Worm (Caenorhabditis elegans): Measurements from ENCODE around the gene clec-21.

Gene clec-21

DNA sequence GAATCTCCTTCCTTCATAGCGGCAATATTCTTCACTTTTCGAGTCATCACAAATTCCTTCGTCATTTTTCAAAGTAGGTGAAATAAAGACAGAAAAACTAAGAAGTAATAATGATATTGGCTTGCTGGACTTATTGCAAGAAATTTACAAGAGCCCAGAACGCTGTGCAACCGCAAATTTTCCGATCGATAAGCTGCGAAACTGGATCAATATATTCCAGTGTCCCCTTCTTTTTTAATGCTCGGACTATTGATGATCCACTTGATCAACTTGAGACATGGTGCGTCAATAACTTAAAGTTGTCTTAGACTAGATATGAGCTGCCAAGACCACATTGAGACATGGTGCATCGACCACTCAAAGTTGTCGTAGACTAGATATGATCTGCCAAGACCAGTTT is 22.0 kb upstream of the clec-21 start, which contains the start of gene bath-33:
TSS of gene bath-33 (minus strand) at position 101 of the 400 bp plus-strand sequence.
- TF ChIP-seq elt-3 (tag; optimal IDR thresholded peaks at IDR 0.05), result no peak
- TF ChIP-seq tbx-8 (GFP tag; optimal IDR thresholded peaks at IDR 0.05), result no peak
- no peak for TF ChIP-seq ztf-11 (tag; optimal IDR thresholded peaks at IDR 0.05)
- no peak for TF ChIP-seq ham-2 (GFP tag; optimal IDR thresholded peaks at IDR 0.05)
- TF ChIP-seq lin-32 (GFP tag; optimal IDR thresholded peaks at IDR 0.05), result no peak
- TF ChIP-seq blmp-1 (tag; optimal IDR thresholded peaks at IDR 0.05), result no peak
- no peak for TF ChIP-seq cnd-1 (tag; optimal IDR thresholded peaks at IDR 0.05)
- no peak for TF ChIP-seq ces-1 (GFP tag; optimal IDR thresholded peaks at IDR 0.05)
- no peak for TF ChIP-seq sem-2 (GFP tag; optimal IDR thresholded peaks at IDR 0.05)
- TF ChIP-seq unc-39 (tag; optimal IDR thresholded peaks at IDR 0.05), result no peak

DNA sequence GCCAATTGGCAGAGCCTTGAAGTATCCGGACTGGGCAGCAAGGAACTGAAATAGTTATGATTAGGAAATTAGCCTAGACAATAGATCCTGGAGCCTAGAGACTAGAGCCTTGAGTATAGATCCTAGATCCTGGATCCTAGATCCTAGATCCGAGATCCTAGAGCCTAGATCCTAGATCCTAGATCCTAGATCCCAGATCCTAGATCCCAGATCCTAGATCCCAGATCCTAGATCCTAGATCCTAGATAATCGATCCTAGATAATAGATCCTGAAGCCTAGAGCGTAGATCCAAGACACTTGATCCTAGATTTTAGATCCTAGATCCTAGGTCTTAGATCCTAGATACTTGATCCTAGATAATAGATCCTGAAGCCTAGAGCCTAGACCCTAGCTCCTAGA is 21.0 kb upstream of the clec-21 start:
- peak; percentile 73 for TF ChIP-seq elt-1 (tag; optimal IDR thresholded peaks at IDR 0.05; ENCODE audit: borderline replicate concordance, insufficient read depth)
- no peak for TF ChIP-seq ceh-39 (tag; optimal IDR thresholded peaks at IDR 0.05)

ce11 chrII:1603049-1603448 is 19.0 kb upstream of the clec-21 start:
- TF ChIP-seq ceh-83 (GFP tag; optimal IDR thresholded peaks at IDR 0.05) (no peak), blmp-1 (tag; optimal IDR thresholded peaks at IDR 0.05) (no peak), sptf-1 (tag; optimal IDR thresholded peaks at IDR 0.05) (no peak), sem-2 (GFP tag; optimal IDR thresholded peaks at IDR 0.05) (no peak), nhr-2 (tag; optimal IDR thresholded peaks at IDR 0.05) (no peak), hlh-1 (tag; optimal IDR thresholded peaks at IDR 0.05) (no peak), mls-2 (tag; optimal IDR thresholded peaks at IDR 0.05) (no peak), elt-1 (tag; optimal IDR thresholded peaks at IDR 0.05; ENCODE audit: borderline replicate concordance, insufficient read depth) (no peak), lin-13 (tag; optimal IDR thresholded peaks at IDR 0.05) (no peak), nhr-12 (tag; optimal IDR thresholded peaks at IDR 0.05) (no peak), elt-3 (tag; optimal IDR thresholded peaks at IDR 0.05) (no peak), ztf-11 (tag; optimal IDR thresholded peaks at IDR 0.05) (no peak), ces-1 (GFP tag; optimal IDR thresholded peaks at IDR 0.05) (no peak), mab-5 (tag; optimal IDR thresholded peaks at IDR 0.05) (no peak)

DNA sequence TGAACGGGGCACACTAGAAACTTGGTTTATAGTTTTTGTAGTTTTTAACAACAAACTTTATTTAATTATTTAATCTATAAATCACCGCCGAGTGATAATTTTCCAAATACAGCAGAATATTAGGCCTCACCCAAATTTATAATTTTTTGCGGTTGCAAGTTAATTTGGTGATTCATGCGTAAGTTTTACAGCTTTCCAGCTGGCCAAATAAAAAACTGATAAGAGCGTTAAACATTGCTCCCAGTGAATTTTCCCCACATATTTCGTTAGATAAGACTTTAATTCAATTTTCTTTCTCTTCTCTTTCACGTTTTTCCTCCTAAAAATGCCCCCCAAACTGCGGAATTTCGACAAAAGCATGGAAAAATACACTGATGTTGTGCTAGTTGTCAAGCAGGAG is 17.5 kb upstream of the clec-21 start, which contains the start of gene bath-47:
TSS of gene bath-47 (plus strand) at position 305 of the 400 bp plus-strand sequence.
- TF ChIP-seq lin-32 (GFP tag; optimal IDR thresholded peaks at IDR 0.05), result no peak
- TF ChIP-seq flh-1 (GFP tag; optimal IDR thresholded peaks at IDR 0.05), result no peak
- TF ChIP-seq nhr-76 (tag; optimal IDR thresholded peaks at IDR 0.05), result no peak
- no peak for TF ChIP-seq snpc-4 (tag; optimal IDR thresholded peaks at IDR 0.05)
- no peak for TF ChIP-seq ham-2 (GFP tag; optimal IDR thresholded peaks at IDR 0.05)
- TF ChIP-seq mep-1 (tag; optimal IDR thresholded peaks at IDR 0.05), result no peak
- TF ChIP-seq blmp-1 (tag; optimal IDR thresholded peaks at IDR 0.05), result no peak
- TF ChIP-seq ces-1 (GFP tag; optimal IDR thresholded peaks at IDR 0.05), result no peak
- no peak for TF ChIP-seq sptf-1 (tag; optimal IDR thresholded peaks at IDR 0.05)
- no peak for TF ChIP-seq nhr-237 (tag; optimal IDR thresholded peaks at IDR 0.05)

DNA sequence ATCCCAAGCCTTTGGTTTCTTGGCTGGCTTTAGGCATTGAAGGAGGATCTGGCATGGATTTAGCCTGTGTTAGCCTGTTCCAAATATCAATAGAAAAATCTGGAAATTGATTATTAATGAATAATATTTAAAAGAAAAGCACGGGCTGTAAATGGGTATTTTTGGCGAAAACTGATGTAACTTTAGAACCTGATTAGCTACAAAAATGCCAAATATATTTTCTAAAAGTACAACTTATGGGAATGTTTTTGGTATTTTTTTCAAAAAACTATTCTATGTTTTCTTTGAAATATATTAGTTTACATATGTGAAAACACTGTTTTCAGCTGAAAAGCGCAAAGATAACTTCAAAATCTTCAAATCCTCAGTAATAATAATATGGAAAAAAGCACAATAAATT is 16.6 kb upstream of the clec-21 start, which contains the start of gene bath-26:
TSS of gene bath-26 (minus strand) at position 101 of the 400 bp plus-strand sequence.
- TF ChIP-seq elt-3 (tag; optimal IDR thresholded peaks at IDR 0.05) (no peak), mls-2 (tag; optimal IDR thresholded peaks at IDR 0.05) (no peak), nhr-2 (tag; optimal IDR thresholded peaks at IDR 0.05) (no peak), nhr-12 (tag; optimal IDR thresholded peaks at IDR 0.05) (no peak), ztf-11 (tag; optimal IDR thresholded peaks at IDR 0.05) (no peak)

ce11 chrII:1597101-1598088 is 13.4 kb upstream of the clec-21 start, which contains the start of gene bath-46:
Gene bath-46, plus strand, starts transcription at chrII:1597906.
- TF ChIP-seq lin-13 (tag; optimal IDR thresholded peaks at IDR 0.05) (no peak), drap-1 (GFP tag; optimal IDR thresholded peaks at IDR 0.05) (no peak)
